Worm (Caenorhabditis elegans): ENCODE data around the gene F13D2.1.

- no peak for TF ChIP-seq lin-11 (tag; optimal IDR thresholded peaks at IDR 0.05)
- no peak for TF ChIP-seq nhr-11 (tag; optimal IDR thresholded peaks at IDR 0.05)
- TF ChIP-seq pha-4 (tag; optimal IDR thresholded peaks at IDR 0.05), result no peak
- no peak for TF ChIP-seq pag-3 (tag; optimal IDR thresholded peaks at IDR 0.05; ENCODE audit: borderline replicate concordance)
- TF ChIP-seq rnt-1 (tag; optimal IDR thresholded peaks at IDR 0.05), result no peak
- TF ChIP-seq odd-2 (tag; optimal IDR thresholded peaks at IDR 0.05), result no peak
- no peak for TF ChIP-seq ceh-48 (tag; optimal IDR thresholded peaks at IDR 0.05)
- no peak for TF ChIP-seq zip-5 (tag; optimal IDR thresholded peaks at IDR 0.05)
These were observed 1.0 kb upstream of the F13D2.1 start for ce11 chrX:11190443-11190842.

All from whole organism, late embryonic.